Worm (Caenorhabditis elegans) whole organism, young adult: ENCODE data around the gene gsto-1.

ENCODE experiments used
- B0261.1 ChIP-seq: sonication (generic microtip); optimal IDR thresholded peaks from 2 replicates; lab custom pipeline; 2016; ENCODE audit warnings: mild to moderate bottlenecking, missing genetic modification characterization, moderate library complexity, missing compliant biosample characterization
- F23B12.7 ChIP-seq: sonication (generic microtip); optimal IDR thresholded peaks from 2 replicates; lab custom pipeline; 2017; ENCODE audit warnings: missing genetic modification characterization, mild to moderate bottlenecking, missing compliant biosample characterization, antibody characterized with exemption, moderate library complexity; ENCODE audit not compliant: insufficient read depth
- F52B5.7 ChIP-seq: sonication (generic microtip); optimal IDR thresholded peaks from 2 replicates; lab custom pipeline; 2016; ENCODE audit warnings: mild to moderate bottlenecking, missing genetic modification characterization, missing compliant biosample characterization
- F55B11.4 ChIP-seq: sonication (generic microtip); optimal IDR thresholded peaks from 2 replicates; lab custom pipeline; 2016; ENCODE audit warnings: missing compliant biosample characterization, missing genetic modification characterization, borderline replicate concordance; ENCODE audit not compliant: insufficient read depth
- F57A8.1 ChIP-seq: fragments of 200-800 bp; sonication (Bioruptor generic); optimal IDR thresholded peaks from 2 replicates; lab custom pipeline; 2018; ENCODE audit warnings: mild to moderate bottlenecking, missing genetic modification characterization, moderate library complexity, missing compliant biosample characterization
- K11D2.4 ChIP-seq: fragments of 200-800 bp; sonication (Bioruptor generic); IDR thresholded peaks from 2 replicates; pipeline ENCODE4 v1.3.6; 2022; ENCODE audit warnings: missing genetic modification reagents, missing genetic modification characterization, missing compliant biosample characterization
- T07F8.4 ChIP-seq: sonication (generic microtip); optimal IDR thresholded peaks from 2 replicates; lab custom pipeline; 2016; ENCODE audit warnings: mild to moderate bottlenecking, missing genetic modification characterization, moderate library complexity, missing compliant biosample characterization
- Y53G8AR.9 ChIP-seq: fragments of 200-800 bp; sonication (Bioruptor generic); conservative IDR thresholded peaks from 2 replicates; pipeline ENCODE4 v1.3.6; 2022; ENCODE audit warnings: missing genetic modification reagents, missing genetic modification characterization, missing compliant biosample characterization
- ama-1 ChIP-seq, 3 experiments: fragments of 150-350 bp in 1 of 3; sonication (generic microtip) in 2 of 3; optimal IDR thresholded peaks; 2 replicates each; lab custom pipeline; 2014 to 2018; ENCODE audit warnings: missing biosample characterization in 2 of 3, missing genetic modification characterization in 2 of 3, missing genetic modification reagents in 2 of 3
- attf-5 ChIP-seq: fragments of 200-800 bp; sonication (Bioruptor generic); optimal IDR thresholded peaks from 2 replicates; lab custom pipeline; 2018; ENCODE audit warnings: mild to moderate bottlenecking, missing genetic modification characterization, missing compliant biosample characterization
- ceh-27 ChIP-seq: fragments of 200-800 bp; sonication (Bioruptor generic); optimal IDR thresholded peaks from 2 replicates; lab custom pipeline; 2018; ENCODE audit warnings: mild to moderate bottlenecking, missing genetic modification characterization, moderate library complexity, missing compliant biosample characterization
- ceh-40 ChIP-seq: fragments of 200-800 bp; sonication (Bioruptor generic); IDR thresholded peaks from 2 replicates; pipeline ENCODE4 v1.3.6; 2022; ENCODE audit warnings: missing genetic modification characterization, missing compliant biosample characterization
- die-1 ChIP-seq: sonication (generic microtip); optimal IDR thresholded peaks from 2 replicates; lab custom pipeline; 2016; ENCODE audit warnings: missing genotype, mild to moderate bottlenecking, missing genetic modification characterization, missing compliant biosample characterization
- dpl-1 ChIP-seq: fragments of 150-350 bp; optimal IDR thresholded peaks from 2 replicates; lab custom pipeline; 2014; ENCODE audit warnings: missing biosample characterization, missing genetic modification reagents, missing genetic modification characterization
- efl-1 ChIP-seq: fragments of 150-350 bp; optimal IDR thresholded peaks from 2 replicates; lab custom pipeline; 2014; ENCODE audit warnings: missing biosample characterization, missing genetic modification reagents, missing genetic modification characterization
- him-1 ChIP-seq: sonication (generic microtip); optimal IDR thresholded peaks from 2 replicates; lab custom pipeline; 2016; ENCODE audit warnings: missing genotype, missing genetic modification reagents, missing genetic modification characterization, missing compliant biosample characterization
- hlh-12 ChIP-seq: sonication (generic microtip); optimal IDR thresholded peaks from 2 replicates; lab custom pipeline; 2016; ENCODE audit warnings: missing genetic modification characterization, missing compliant biosample characterization
- hlh-26 ChIP-seq: fragments of 200-800 bp; sonication (Bioruptor generic); conservative IDR thresholded peaks from 2 replicates; pipeline ENCODE4 v1.3.6; 2022; ENCODE audit warnings: missing genetic modification reagents, missing genetic modification characterization, missing compliant biosample characterization
- hmg-1.2 ChIP-seq: fragments of 200-800 bp; sonication (Bioruptor generic); IDR thresholded peaks from 2 replicates; pipeline ENCODE4 v1.3.6; 2022; ENCODE audit warnings: missing genetic modification reagents, missing genetic modification characterization, missing compliant biosample characterization
- let-526 ChIP-seq: fragments of 200-800 bp; sonication (Bioruptor generic); IDR thresholded peaks from 2 replicates; pipeline ENCODE4 v1.3.6; 2022; ENCODE audit warnings: missing genetic modification reagents, missing genetic modification characterization, missing compliant biosample characterization
- let-607 ChIP-seq, 2 experiments: fragments of 200-800 bp in 1 of 2; sonication (Bioruptor generic) in 1 of 2; sonication (generic microtip) in 1 of 2; optimal IDR thresholded peaks; 2 replicates each; lab custom pipeline; 2016 to 2018; ENCODE audit warnings: mild to moderate bottlenecking in 2 of 2, missing compliant biosample characterization in 2 of 2, missing genetic modification characterization in 2 of 2, moderate library complexity in 2 of 2, missing genotype in 1 of 2
- lin-35 ChIP-seq, 3 experiments: fragments of 150-350 bp in 2 of 3; sonication (generic microtip) in 1 of 3; optimal IDR thresholded peaks; 2 replicates each; lab custom pipeline; 2014 to 2018; ENCODE audit warnings: missing biosample characterization in 3 of 3, missing genetic modification characterization in 3 of 3, missing genetic modification reagents in 3 of 3
- madf-3 ChIP-seq: fragments of 200-800 bp; sonication (Bioruptor generic); IDR thresholded peaks from 2 replicates; pipeline ENCODE4 v1.3.6; 2022; ENCODE audit warnings: missing genetic modification reagents, missing genetic modification characterization, missing compliant biosample characterization
- mcd-1 ChIP-seq: fragments of 200-800 bp; sonication (Bioruptor generic); IDR thresholded peaks from 2 replicates; pipeline ENCODE4 v1.3.6; 2022; ENCODE audit warnings: missing genetic modification reagents, missing genetic modification characterization, missing compliant biosample characterization
- nhr-80 ChIP-seq: sonication (generic microtip); optimal IDR thresholded peaks from 2 replicates; lab custom pipeline; 2016; ENCODE audit warnings: missing genetic modification characterization, missing compliant biosample characterization
- rcor-1 ChIP-seq: fragments of 200-800 bp; sonication (Bioruptor generic); IDR thresholded peaks from 2 replicates; pipeline ENCODE4 v1.3.6; 2022; ENCODE audit warnings: missing genetic modification reagents, missing genetic modification characterization, missing compliant biosample characterization
- rec-8 ChIP-seq, 2 experiments: sonication (generic microtip); optimal IDR thresholded peaks; 2 replicates each; lab custom pipeline; 2016; ENCODE audit warnings: mild to moderate bottlenecking in 2 of 2, missing genetic modification characterization in 2 of 2, missing genetic modification reagents in 2 of 2, missing genotype in 2 of 2, missing biosample characterization in 1 of 2, missing compliant biosample characterization in 1 of 2, moderate library complexity in 1 of 2
- snpc-1.1 ChIP-seq: sonication (generic microtip); optimal IDR thresholded peaks from 2 replicates; lab custom pipeline; 2017; ENCODE audit warnings: missing genetic modification characterization, mild to moderate bottlenecking, missing compliant biosample characterization, antibody characterized with exemption, moderate library complexity, missing genotype, missing genetic modification reagents; ENCODE audit not compliant: insufficient read depth
- snpc-1.3 ChIP-seq: sonication (generic microtip); optimal IDR thresholded peaks from 2 replicates; lab custom pipeline; 2017; ENCODE audit warnings: missing genetic modification characterization, mild to moderate bottlenecking, missing compliant biosample characterization, antibody characterized with exemption, moderate library complexity, missing genotype, missing genetic modification reagents; ENCODE audit not compliant: insufficient read depth
- somi-1 ChIP-seq: fragments of 200-800 bp; sonication (Bioruptor generic); optimal IDR thresholded peaks from 2 replicates; lab custom pipeline; 2018; ENCODE audit warnings: mild to moderate bottlenecking, missing genetic modification characterization, missing compliant biosample characterization
- zfh-2 ChIP-seq: fragments of 200-800 bp; sonication (Bioruptor generic); conservative IDR thresholded peaks from 2 replicates; pipeline ENCODE4 v1.3.6; 2022; ENCODE audit warnings: missing genetic modification reagents, missing genetic modification characterization, missing compliant biosample characterization
- zim-3 ChIP-seq: sonication (generic microtip); optimal IDR thresholded peaks from 2 replicates; lab custom pipeline; 2017; ENCODE audit warnings: mild to moderate bottlenecking, missing genetic modification characterization, moderate library complexity, missing compliant biosample characterization
- ztf-6 ChIP-seq: fragments of 200-800 bp; sonication (Bioruptor generic); IDR thresholded peaks from 2 replicates; pipeline ENCODE4 v1.3.6; 2022; ENCODE audit warnings: missing genetic modification reagents, missing genetic modification characterization, missing compliant biosample characterization

Gene gsto-1

ce11 chrIII:7919823-7920222, 27.0 kb downstream of the gsto-1 start, which contains the start of gene C29E4.14 (continued):
- TF ChIP-seq ama-1 (optimal IDR thresholded peaks at IDR 0.05; lab: Kevin White, UChicago) (no peak), ama-1 (GFP tag; optimal IDR thresholded peaks at IDR 0.05; lab: Kevin White, UChicago) (no peak)

DNA sequence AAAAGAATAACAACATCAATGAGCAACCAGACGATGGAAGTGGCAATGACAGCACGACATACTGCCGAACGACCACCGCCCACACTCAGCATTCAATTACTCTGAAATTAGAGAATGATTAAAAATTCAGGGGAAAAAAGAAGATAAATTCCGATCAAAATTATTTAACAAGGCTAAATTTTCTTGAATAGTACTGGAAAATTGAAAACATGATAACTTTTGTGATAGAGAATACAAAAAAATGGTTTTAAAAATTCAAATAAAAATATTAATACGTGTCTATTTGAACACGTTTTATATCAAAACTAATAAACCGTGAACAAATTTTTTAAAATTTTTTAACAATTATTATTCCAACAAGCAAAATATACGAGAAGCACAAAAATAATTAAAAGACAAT, 29.2 kb downstream of the gsto-1 start, which contains the start of gene gly-3:
TSS of gene gly-3 (minus strand) at position 101 of the 400 bp plus-strand sequence.
- no peak for TF ChIP-seq lin-35 (GFP tag; optimal IDR thresholded peaks at IDR 0.05; lab: Kevin White, UChicago)

DNA sequence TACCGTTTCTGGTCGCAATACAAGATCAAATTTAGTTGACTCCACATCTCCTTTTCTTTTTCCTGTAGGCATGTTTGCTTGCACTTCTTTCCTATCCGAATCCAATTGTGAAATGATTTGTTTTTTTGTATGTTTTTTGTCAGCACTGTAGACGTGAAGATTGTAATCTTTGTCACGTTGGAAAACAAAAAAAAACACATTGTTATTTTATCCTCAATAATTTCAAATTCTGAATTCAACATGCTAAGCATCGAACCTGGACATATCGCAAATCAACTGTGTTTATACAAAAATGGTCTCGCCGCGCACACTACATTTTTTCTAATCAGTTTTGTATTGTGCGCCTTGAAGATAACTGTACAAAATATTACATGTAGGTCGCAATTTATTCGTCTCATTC, 33.3 kb downstream of the gsto-1 start, which contains the start of gene ZK688.12:
TSS of gene ZK688.12 (minus strand) at position 101 of the 400 bp plus-strand sequence.
- no peak for TF ChIP-seq Y53G8AR.9 (GFP tag; lab: Robert Waterston, UW)
- no peak for TF ChIP-seq T07F8.4 (tag; lab: Kevin White, UChicago)
- no peak for TF ChIP-seq mcd-1 (GFP tag; lab: Robert Waterston, UW)
- no peak for TF ChIP-seq dpl-1 (GFP tag; lab: Kevin White, UChicago)

- TF ChIP-seq attf-5 = peak; percentile 68
- no peak for TF ChIP-seq Y53G8AR.9 (GFP tag; lab: Robert Waterston, UW)
- peak; percentile 85 for TF ChIP-seq hmg-1.2 (GFP tag; lab: Robert Waterston, UW)
- peak; percentile 25 for TF ChIP-seq nhr-80
Observed at ce11 chrIII:7911621-7912020, 35.2 kb downstream of the gsto-1 start, which contains the start of gene ZK688.7. Gene ZK688.7 (minus strand): TSS chrIII:7911634.

DNA sequence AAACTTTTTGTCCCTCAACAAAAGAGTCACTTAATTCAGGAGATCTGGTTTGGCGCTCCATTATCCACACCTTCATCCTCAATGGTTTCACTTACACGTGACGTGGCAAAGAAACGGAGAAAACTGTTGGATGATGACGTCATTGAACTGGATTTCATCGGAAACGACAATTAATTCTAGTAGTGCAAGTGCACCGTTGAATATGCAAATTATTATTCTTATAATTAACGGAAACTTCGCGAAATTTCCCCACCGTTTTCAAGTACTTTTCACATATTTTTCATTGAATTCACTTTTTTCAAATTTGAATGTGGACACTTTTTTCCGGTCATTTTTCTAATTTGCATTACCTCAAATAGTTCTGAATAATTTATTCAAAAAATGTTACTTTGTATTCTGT, 37.6 kb downstream of the gsto-1 start, which contains the start of gene ZK688.1:
TSS of gene ZK688.1 (plus strand) at position 301 of the 400 bp plus-strand sequence.
- TF ChIP-seq madf-3 (GFP tag; lab: Robert Waterston, UW) (no peak), rec-8 (tag; optimal IDR thresholded peaks at IDR 0.05; lab: Kevin White, UChicago) (no peak), F57A8.1 (GFP tag; lab: Kevin White, UChicago) (no peak), ceh-27 (GFP tag; lab: Kevin White, UChicago) (no peak), F52B5.7 (no peak), nhr-80 (no peak), him-1 (tag; lab: Kevin White, UChicago) (no peak), F55B11.4 (tag; lab: Kevin White, UChicago) (no peak), zfh-2 (GFP tag; lab: Robert Waterston, UW) (no peak)

- TF ChIP-seq snpc-1.1 (tag; lab: Kevin White, UChicago) (no peak), die-1 (no peak), let-526 (no peak), rcor-1 (no peak), mcd-1 (GFP tag; lab: Robert Waterston, UW) (no peak), ztf-6 (GFP tag; lab: Robert Waterston, UW) (no peak), attf-5 (no peak), K11D2.4 (no peak), somi-1 (GFP tag; lab: Kevin White, UChicago) (no peak), snpc-1.3 (tag; lab: Kevin White, UChicago) (no peak), ceh-40 (GFP tag; lab: Robert Waterston, UW) (no peak), hlh-26 (GFP tag; lab: Robert Waterston, UW) (no peak), F23B12.7 (tag; lab: Kevin White, UChicago) (no peak), let-607 (tag; optimal IDR thresholded peaks at IDR 0.05; lab: Kevin White, UChicago) (no peak), efl-1 (no peak), ama-1 (optimal IDR thresholded peaks at IDR 0.05; lab: Kevin White, UChicago) (no peak), ama-1 (GFP tag; optimal IDR thresholded peaks at IDR 0.05; lab: Kevin White, UChicago) (no peak), B0261.1 (tag; lab: Kevin White, UChicago) (no peak), zim-3 (tag; lab: Kevin White, UChicago) (no peak), hlh-12 (tag; lab: Kevin White, UChicago) (no peak)
Observed at ce11 chrIII:7907515-7907914, 39.3 kb downstream of the gsto-1 start, which contains the start of gene pcp-5. Gene pcp-5 (minus strand): TSS chrIII:7907615.
